Worm (Caenorhabditis elegans) whole organism, L4 larva: ENCODE results near the gene Y39A1A.18.
A peak's percentile ranks its signal among the peaks of the same experiment; 100 is the strongest.

Source experiments
- D1046.2 ChIP-seq: fragments of 200-800 bp; sonication (Bioruptor generic); IDR thresholded peaks from 2 replicates; pipeline ENCODE4 v1.3.6; 2022; ENCODE audit warnings: missing genetic modification characterization, missing compliant biosample characterization
- F26F4.8 ChIP-seq: fragments of 200-800 bp; sonication (Bioruptor generic); conservative IDR thresholded peaks from 2 replicates; pipeline ENCODE4 v1.3.6; 2022; ENCODE audit warnings: missing genetic modification characterization, missing compliant biosample characterization
- F44E2.7 ChIP-seq: fragments of 200-800 bp; sonication (Bioruptor generic); IDR thresholded peaks from 2 replicates; pipeline ENCODE4 v2.1.2; 2022; ENCODE audit warnings: missing genetic modification characterization, missing compliant biosample characterization
- T20F7.1 ChIP-seq: fragments of 200-800 bp; sonication (Bioruptor generic); optimal IDR thresholded peaks from 2 replicates; lab custom pipeline; 2018; ENCODE audit warnings: mild to moderate bottlenecking, missing genetic modification characterization, missing compliant biosample characterization
- T26A8.4 ChIP-seq: fragments of 200-800 bp; sonication (Bioruptor generic); IDR thresholded peaks from 2 replicates; pipeline ENCODE4 v1.3.6; 2022; ENCODE audit warnings: missing genetic modification characterization, missing compliant biosample characterization
- Y48G9A.11 ChIP-seq: fragments of 200-800 bp; sonication (Bioruptor generic); IDR thresholded peaks from 2 replicates; pipeline ENCODE4 v1.3.6; 2022; ENCODE audit warnings: missing genetic modification reagents, missing genetic modification characterization, missing compliant biosample characterization
- aha-1 ChIP-seq: fragments of 150-350 bp; peaks from one replicate; lab custom pipeline; 2014; ENCODE audit warnings: missing biosample characterization, missing genetic modification characterization
- ceh-32 ChIP-seq: sonication (generic microtip); optimal IDR thresholded peaks from 2 replicates; lab custom pipeline; 2016; ENCODE audit warnings: mild to moderate bottlenecking, missing genetic modification characterization, missing compliant biosample characterization; ENCODE audit not compliant: poor library complexity
- ceh-44 ChIP-seq: fragments of 200-800 bp; sonication (Bioruptor generic); IDR thresholded peaks from 2 replicates; pipeline ENCODE4 v1.3.6; 2022; ENCODE audit warnings: missing genetic modification reagents, missing genetic modification characterization, missing compliant biosample characterization
- daf-12 ChIP-seq: fragments of 150-350 bp; optimal IDR thresholded peaks from 2 replicates; lab custom pipeline; 2014; ENCODE audit warnings: missing biosample characterization, missing genetic modification reagents, missing genetic modification characterization
- dmd-6 ChIP-seq: fragments of 200-800 bp; sonication (Bioruptor generic); IDR thresholded peaks from 2 replicates; pipeline ENCODE4 v1.3.6; 2022; ENCODE audit warnings: missing genetic modification reagents, missing genetic modification characterization, missing compliant biosample characterization
- dmd-8 ChIP-seq: fragments of 200-800 bp; sonication (Bioruptor generic); IDR thresholded peaks from 2 replicates; pipeline ENCODE4 v1.3.6; 2022; ENCODE audit warnings: missing genetic modification characterization, missing compliant biosample characterization
- dmd-9 ChIP-seq: fragments of 200-800 bp; sonication (Bioruptor generic); IDR thresholded peaks from 2 replicates; pipeline ENCODE4 v1.3.6; 2022; ENCODE audit warnings: missing genetic modification reagents, missing genetic modification characterization, missing compliant biosample characterization
- dpl-1 ChIP-seq: fragments of 150-350 bp; optimal IDR thresholded peaks from 2 replicates; lab custom pipeline; 2014; ENCODE audit warnings: missing biosample characterization, missing genetic modification reagents, missing genetic modification characterization
- duxl-1 ChIP-seq: sonication (generic microtip); optimal IDR thresholded peaks from 2 replicates; lab custom pipeline; 2016; ENCODE audit warnings: mild to moderate bottlenecking, missing genetic modification characterization, moderate library complexity, missing compliant biosample characterization; ENCODE audit not compliant: poor library complexity
- egl-43 ChIP-seq: fragments of 200-800 bp; sonication (Bioruptor generic); IDR thresholded peaks from 2 replicates; pipeline ENCODE4 v1.3.6; 2022; ENCODE audit warnings: missing genetic modification reagents, missing genetic modification characterization, missing compliant biosample characterization
- hif-1 ChIP-seq, 2 experiments: sonication (generic microtip); optimal IDR thresholded peaks; 2 replicates each; lab custom pipeline; 2016 to 2017; ENCODE audit warnings: missing compliant biosample characterization in 2 of 2, missing genetic modification characterization in 2 of 2, missing genetic modification reagents in 2 of 2, missing genotype in 2 of 2, mild to moderate bottlenecking in 1 of 2
- hlh-30 ChIP-seq: sonication (generic microtip); optimal IDR thresholded peaks from 2 replicates; lab custom pipeline; 2017; ENCODE audit warnings: antibody characterized with exemption, mild to moderate bottlenecking, missing genetic modification characterization, missing compliant biosample characterization; ENCODE audit not compliant: insufficient read depth
- hmg-1.1 ChIP-seq: fragments of 200-800 bp; sonication (Bioruptor generic); IDR thresholded peaks from 2 replicates; pipeline ENCODE4 v1.3.6; 2022; ENCODE audit warnings: missing genetic modification reagents, missing genetic modification characterization, missing compliant biosample characterization
- jun-1 ChIP-seq: fragments of 150-350 bp; optimal IDR thresholded peaks from 2 replicates; lab custom pipeline; 2014; ENCODE audit warnings: missing biosample characterization, missing genetic modification reagents, missing genetic modification characterization
- lin-38 ChIP-seq: fragments of 200-800 bp; sonication (Bioruptor generic); IDR thresholded peaks from 2 replicates; pipeline ENCODE4 v1.3.6; 2022; ENCODE audit warnings: missing genetic modification reagents, missing genetic modification characterization, missing compliant biosample characterization
- lin-39 ChIP-seq: fragments of 150-350 bp; optimal IDR thresholded peaks from 2 replicates; lab custom pipeline; 2014; ENCODE audit warnings: missing biosample characterization, missing genetic modification reagents, missing genetic modification characterization
- lsy-2 ChIP-seq, 2 experiments: fragments of 150-350 bp in 1 of 2; sonication (generic microtip) in 1 of 2; optimal IDR thresholded peaks; 2 replicates each; lab custom pipeline; 2014 to 2017; ENCODE audit warnings: missing biosample characterization in 2 of 2, missing genetic modification characterization in 2 of 2
- madf-9 ChIP-seq: fragments of 200-800 bp; sonication (Bioruptor generic); conservative IDR thresholded peaks from 2 replicates; pipeline ENCODE4 v1.3.6; 2022; ENCODE audit warnings: missing genetic modification reagents, missing genetic modification characterization, missing compliant biosample characterization
- mdl-1 ChIP-seq, 2 experiments: fragments of 150-350 bp in 1 of 2; sonication (generic microtip) in 1 of 2; optimal IDR thresholded peaks; 2 replicates each; lab custom pipeline; 2014 to 2017; ENCODE audit warnings: missing biosample characterization in 2 of 2, missing genetic modification characterization in 2 of 2
- mdt-29 ChIP-seq: fragments of 200-800 bp; sonication (Bioruptor generic); IDR thresholded peaks from 2 replicates; pipeline ENCODE4 v1.3.6; 2022; ENCODE audit warnings: missing genetic modification reagents, missing genetic modification characterization, missing compliant biosample characterization
- mep-1 ChIP-seq: fragments of 150-350 bp; sonication (generic microtip); optimal IDR thresholded peaks from 3 replicates; lab custom pipeline; 2014; ENCODE audit warnings: missing biosample characterization, missing genetic modification characterization
- nhr-11 ChIP-seq: fragments of 150-350 bp; optimal IDR thresholded peaks from 2 replicates; lab custom pipeline; 2014; ENCODE audit warnings: missing biosample characterization, missing genetic modification characterization
- nhr-111 ChIP-seq: fragments of 200-800 bp; sonication (Bioruptor generic); optimal IDR thresholded peaks from 2 replicates; lab custom pipeline; 2018; ENCODE audit warnings: mild to moderate bottlenecking, missing genetic modification characterization, missing compliant biosample characterization
- nhr-237 ChIP-seq: sonication (generic microtip); optimal IDR thresholded peaks from 2 replicates; lab custom pipeline; 2017; ENCODE audit warnings: missing biosample characterization, missing genetic modification characterization
- nhr-28 ChIP-seq: fragments of 150-350 bp; optimal IDR thresholded peaks from 2 replicates; lab custom pipeline; 2014; ENCODE audit warnings: missing biosample characterization, missing genetic modification characterization
- nhr-42 ChIP-seq: fragments of 200-800 bp; sonication (Bioruptor generic); IDR thresholded peaks from 2 replicates; pipeline ENCODE4 v1.3.6; 2022; ENCODE audit warnings: missing genetic modification characterization, missing compliant biosample characterization
- nhr-6 ChIP-seq: fragments of 150-350 bp; optimal IDR thresholded peaks from 2 replicates; lab custom pipeline; 2014; ENCODE audit warnings: missing biosample characterization, missing genetic modification characterization
- nhr-77 ChIP-seq: fragments of 150-350 bp; optimal IDR thresholded peaks from 2 replicates; lab custom pipeline; 2014; ENCODE audit warnings: missing biosample characterization, missing genetic modification characterization
- php-3 ChIP-seq: fragments of 200-800 bp; sonication (Bioruptor generic); IDR thresholded peaks from 2 replicates; pipeline ENCODE4 v1.3.6; 2022; ENCODE audit warnings: missing genetic modification reagents, missing genetic modification characterization, missing compliant biosample characterization
- rbr-2 ChIP-seq: sonication (generic microtip); optimal IDR thresholded peaks from 2 replicates; lab custom pipeline; 2016; ENCODE audit warnings: missing genotype, missing genetic modification characterization, missing compliant biosample characterization
- saeg-2 ChIP-seq: fragments of 200-800 bp; sonication (Bioruptor generic); IDR thresholded peaks from 2 replicates; pipeline ENCODE4 v1.3.6; 2022; ENCODE audit warnings: missing genetic modification reagents, missing genetic modification characterization, missing compliant biosample characterization
- sdz-12 ChIP-seq: fragments of 200-800 bp; sonication (Bioruptor generic); optimal IDR thresholded peaks from 2 replicates; lab custom pipeline; 2018; ENCODE audit warnings: mild to moderate bottlenecking, missing genetic modification characterization, missing compliant biosample characterization
- set-16 ChIP-seq: fragments of 200-800 bp; sonication (Bioruptor generic); IDR thresholded peaks from 2 replicates; pipeline ENCODE4 v1.3.6; 2022; ENCODE audit warnings: missing genetic modification reagents, missing genetic modification characterization, missing compliant biosample characterization
- skn-1 ChIP-seq: fragments of 150-350 bp; optimal IDR thresholded peaks from 2 replicates; lab custom pipeline; 2014; ENCODE audit warnings: missing biosample characterization, missing genetic modification characterization
- snpc-1.2 ChIP-seq: fragments of 200-800 bp; sonication (Bioruptor generic); IDR thresholded peaks from 2 replicates; pipeline ENCODE4 v1.3.6; 2022; ENCODE audit warnings: missing genetic modification reagents, missing genetic modification characterization, missing compliant biosample characterization
- snpc-4 ChIP-seq: fragments of 150-350 bp; optimal IDR thresholded peaks from 2 replicates; lab custom pipeline; 2014; ENCODE audit warnings: missing biosample characterization, missing genetic modification characterization
- tra-1 ChIP-seq: fragments of 200-800 bp; sonication (Bioruptor generic); IDR thresholded peaks from 2 replicates; pipeline ENCODE4 v1.3.6; 2022; ENCODE audit warnings: missing genetic modification reagents, missing genetic modification characterization, missing compliant biosample characterization
- unc-39 ChIP-seq: sonication (generic microtip); optimal IDR thresholded peaks from 2 replicates; lab custom pipeline; 2017; ENCODE audit warnings: missing biosample characterization, missing genetic modification characterization
- vab-7 ChIP-seq: fragments of 200-800 bp; sonication (Bioruptor generic); IDR thresholded peaks from 2 replicates; pipeline ENCODE4 v1.3.6; 2022; ENCODE audit warnings: missing genetic modification reagents, missing genetic modification characterization, missing compliant biosample characterization
- zag-1 ChIP-seq: fragments of 150-350 bp; optimal IDR thresholded peaks from 2 replicates; lab custom pipeline; 2014; ENCODE audit warnings: missing biosample characterization, missing genetic modification characterization
- zfp-3 ChIP-seq: fragments of 200-800 bp; sonication (Bioruptor generic); conservative IDR thresholded peaks from 2 replicates; pipeline ENCODE4 v1.3.6; 2022; ENCODE audit warnings: missing genetic modification reagents, missing genetic modification characterization, missing compliant biosample characterization
- ztf-11 ChIP-seq: fragments of 150-350 bp; optimal IDR thresholded peaks from 2 replicates; lab custom pipeline; 2014; ENCODE audit warnings: missing biosample characterization, missing genetic modification characterization

Gene Y39A1A.18

ce11 chrIII:10734511-10735233 lies 40.4 kb upstream of the Y39A1A.18 start:
- no peak for TF ChIP-seq unc-39 (tag; lab: Kevin White, UChicago)
- TF ChIP-seq nhr-28 (tag; lab: Kevin White, UChicago), result peak; percentile 46

ce11 chrIII:10733300-10733699 lies 39.0 kb upstream of the Y39A1A.18 start:
- TF ChIP-seq rbr-2, result no peak
- TF ChIP-seq ceh-44 (GFP tag; lab: Robert Waterston, UW), result 0 out of 2 replicates have a peak, but pooled peaks have one; percentile 18
- TF ChIP-seq duxl-1, result no peak
- no peak for TF ChIP-seq dmd-8 (GFP tag; lab: Robert Waterston, UW)
- TF ChIP-seq jun-1 (tag; lab: Kevin White, UChicago), result no peak
- TF ChIP-seq dmd-6 (GFP tag; lab: Robert Waterston, UW), result no peak
- peak; percentile 59; the same call in 1 of the 2 replicates for TF ChIP-seq mdt-29
- TF ChIP-seq nhr-111, result no peak
- TF ChIP-seq hif-1 (tag; optimal IDR thresholded peaks at IDR 0.05; lab: Kevin White, UChicago), result no peak
- no peak for TF ChIP-seq nhr-11 (tag; lab: Kevin White, UChicago)
- no peak for TF ChIP-seq nhr-77
- TF ChIP-seq snpc-4 (tag; lab: Kevin White, UChicago), result no peak
- TF ChIP-seq sdz-12, result no peak
- no peak for TF ChIP-seq mdl-1 (tag; optimal IDR thresholded peaks at IDR 0.05; lab: Kevin White, UChicago)
- TF ChIP-seq vab-7 (GFP tag; lab: Robert Waterston, UW), result peak; percentile 40; the same call in 1 of the 2 replicates
- TF ChIP-seq lin-39 (tag; lab: Kevin White, UChicago), result no peak
- TF ChIP-seq Y48G9A.11, result peak; percentile 50; the same call in 1 of the 2 replicates
- TF ChIP-seq F44E2.7 (GFP tag; lab: Robert Waterston, UW), result no peak
- TF ChIP-seq F26F4.8 (GFP tag; lab: Robert Waterston, UW), result 0 out of 2 replicates have a peak, but pooled peaks have one; percentile 17
- no peak for TF ChIP-seq tra-1
- TF ChIP-seq madf-9, result 0 out of 2 replicates have a peak, but pooled peaks have one; percentile 29
- TF ChIP-seq lsy-2 (tag; optimal IDR thresholded peaks at IDR 0.05; lab: Kevin White, UChicago), result no peak
- no peak for TF ChIP-seq T20F7.1 (GFP tag; lab: Kevin White, UChicago)
- TF ChIP-seq hlh-30, result no peak
- peak; percentile 48 for TF ChIP-seq lin-38
- no peak for TF ChIP-seq mep-1
- TF ChIP-seq aha-1 (tag; lab: Kevin White, UChicago), result no peak
- 0 out of 2 replicates have a peak, but pooled peaks have one; percentile 20 for TF ChIP-seq set-16 (GFP tag; lab: Robert Waterston, UW)
- no peak for TF ChIP-seq dmd-9 (GFP tag; lab: Robert Waterston, UW)
- TF ChIP-seq ztf-11 (tag; lab: Kevin White, UChicago), result no peak
- TF ChIP-seq dpl-1 (GFP tag; lab: Kevin White, UChicago), result no peak
- TF ChIP-seq saeg-2 (GFP tag; lab: Robert Waterston, UW), result no peak
- TF ChIP-seq skn-1 (tag; lab: Kevin White, UChicago), result no peak
- no peak for TF ChIP-seq zfp-3 (GFP tag; lab: Robert Waterston, UW)
- peak; percentile 64; the same call in 1 of the 2 replicates for TF ChIP-seq snpc-1.2 (GFP tag; lab: Robert Waterston, UW)
- 0 out of 2 replicates have a peak, but pooled peaks have one; percentile 34 for TF ChIP-seq php-3 (GFP tag; lab: Robert Waterston, UW)
- TF ChIP-seq egl-43 (GFP tag; lab: Robert Waterston, UW), result 0 out of 2 replicates have a peak, but pooled peaks have one; percentile 17
- no peak for TF ChIP-seq ceh-32 (tag; lab: Kevin White, UChicago)
- no peak for TF ChIP-seq nhr-237 (tag; lab: Kevin White, UChicago)
- no peak for TF ChIP-seq nhr-28 (tag; lab: Kevin White, UChicago)
- no peak for TF ChIP-seq zag-1 (tag; lab: Kevin White, UChicago)
- no peak for TF ChIP-seq nhr-42 (GFP tag; lab: Robert Waterston, UW)
- TF ChIP-seq daf-12 (tag; lab: Kevin White, UChicago), result no peak
- TF ChIP-seq T26A8.4 (GFP tag; lab: Robert Waterston, UW), result no peak
- peak; percentile 37; the same call in 1 of the 2 replicates for TF ChIP-seq D1046.2 (GFP tag; lab: Robert Waterston, UW)
- TF ChIP-seq hmg-1.1 (GFP tag; lab: Robert Waterston, UW), result no peak
- no peak for TF ChIP-seq nhr-6 (tag; lab: Kevin White, UChicago)
